Worm (Caenorhabditis elegans) whole organism, mixed stage, embryonic: ENCODE measurements around the gene F41H8.1.
"Not testable (repeated sequence)": the region's sequence is repeated elsewhere in the genome, so short reads cannot be mapped to it uniquely, and the experiment has no call there.

Source experiments
- M03D4.4 ChIP-seq: sonication (generic microtip); optimal IDR thresholded peaks from 2 replicates; lab custom pipeline; 2017; ENCODE audit warnings: mild to moderate bottlenecking, missing genetic modification characterization, missing compliant biosample characterization
- bed-3 ChIP-seq: fragments of 200-800 bp; sonication (Bioruptor generic); optimal IDR thresholded peaks from 3 replicates; lab custom pipeline; 2018; ENCODE audit warnings: mild to moderate bottlenecking, missing genetic modification characterization, moderate library complexity, missing compliant biosample characterization
- blmp-1 ChIP-seq: fragments of 150-350 bp; optimal IDR thresholded peaks from 2 replicates; lab custom pipeline; 2014; ENCODE audit warnings: missing biosample characterization, missing genetic modification characterization
- ceh-43 ChIP-seq: fragments of 200-800 bp; sonication (Bioruptor generic); optimal IDR thresholded peaks from 2 replicates; lab custom pipeline; 2018; ENCODE audit warnings: mild to moderate bottlenecking, missing genetic modification characterization, moderate library complexity, missing compliant biosample characterization
- ceh-83 ChIP-seq: fragments of 200-800 bp; sonication (Bioruptor generic); optimal IDR thresholded peaks from 2 replicates; lab custom pipeline; 2018; ENCODE audit warnings: mild to moderate bottlenecking, missing genetic modification characterization, missing compliant biosample characterization
- drap-1 ChIP-seq: fragments of 200-800 bp; sonication (Bioruptor generic); optimal IDR thresholded peaks from 3 replicates; lab custom pipeline; 2018; ENCODE audit warnings: mild to moderate bottlenecking, missing genetic modification characterization, missing compliant biosample characterization
- elt-1 ChIP-seq: sonication (generic microtip); optimal IDR thresholded peaks from 2 replicates; lab custom pipeline; 2017; ENCODE audit warnings: missing genetic modification characterization, mild to moderate bottlenecking, missing compliant biosample characterization, antibody characterized with exemption, moderate library complexity, borderline replicate concordance; ENCODE audit not compliant: insufficient read depth
- elt-3 ChIP-seq: fragments of 150-350 bp; optimal IDR thresholded peaks from 2 replicates; lab custom pipeline; 2014; ENCODE audit warnings: missing biosample characterization, missing genetic modification characterization
- ham-2 ChIP-seq: fragments of 200-800 bp; sonication (Bioruptor generic); optimal IDR thresholded peaks from 2 replicates; lab custom pipeline; 2018; ENCODE audit warnings: mild to moderate bottlenecking, missing genetic modification characterization, missing compliant biosample characterization
- hlh-1 ChIP-seq: fragments of 150-350 bp; optimal IDR thresholded peaks from 2 replicates; lab custom pipeline; 2014; ENCODE audit warnings: missing biosample characterization, missing genetic modification reagents, missing genetic modification characterization
- lin-13 ChIP-seq: fragments of 150-350 bp; optimal IDR thresholded peaks from 2 replicates; lab custom pipeline; 2014; ENCODE audit warnings: missing biosample characterization, missing genetic modification characterization
- lin-32 ChIP-seq: fragments of 200-800 bp; sonication (Bioruptor generic); optimal IDR thresholded peaks from 2 replicates; lab custom pipeline; 2018; ENCODE audit warnings: mild to moderate bottlenecking, missing genetic modification characterization, missing compliant biosample characterization
- lsy-2 ChIP-seq: fragments of 150-350 bp; optimal IDR thresholded peaks from 2 replicates; lab custom pipeline; 2014; ENCODE audit warnings: missing biosample characterization, missing genetic modification characterization
- mab-5 ChIP-seq: fragments of 150-350 bp; optimal IDR thresholded peaks from 2 replicates; lab custom pipeline; 2014; ENCODE audit warnings: missing biosample characterization, missing genetic modification characterization
- mep-1 ChIP-seq: fragments of 150-350 bp; optimal IDR thresholded peaks from 2 replicates; lab custom pipeline; 2017; ENCODE audit warnings: missing biosample characterization, missing genetic modification reagents, missing genetic modification characterization, inconsistent platforms
- mls-2 ChIP-seq: sonication (generic microtip); optimal IDR thresholded peaks from 2 replicates; lab custom pipeline; 2016; ENCODE audit warnings: mild to moderate bottlenecking, missing genetic modification characterization, moderate library complexity, missing compliant biosample characterization
- nhr-12 ChIP-seq: fragments of 150-350 bp; optimal IDR thresholded peaks from 2 replicates; lab custom pipeline; 2014; ENCODE audit warnings: missing biosample characterization, missing genetic modification characterization
- nhr-2 ChIP-seq: fragments of 150-350 bp; optimal IDR thresholded peaks from 2 replicates; lab custom pipeline; 2014; ENCODE audit warnings: missing biosample characterization, missing genetic modification characterization
- nhr-237 ChIP-seq: fragments of 150-350 bp; optimal IDR thresholded peaks from 2 replicates; lab custom pipeline; 2014; ENCODE audit warnings: missing biosample characterization, missing genetic modification characterization
- nhr-76 ChIP-seq: sonication (generic microtip); optimal IDR thresholded peaks from 2 replicates; lab custom pipeline; 2017; ENCODE audit warnings: missing biosample characterization, missing genetic modification characterization
- pha-4 ChIP-seq: fragments of 150-350 bp; optimal IDR thresholded peaks from 2 replicates; lab custom pipeline; 2018; ENCODE audit warnings: missing biosample characterization, missing genetic modification reagents, missing genetic modification characterization
- sem-2 ChIP-seq: fragments of 200-800 bp; sonication (Bioruptor generic); optimal IDR thresholded peaks from 2 replicates; lab custom pipeline; 2018; ENCODE audit warnings: mild to moderate bottlenecking, missing genetic modification characterization, missing compliant biosample characterization
- snpc-4 ChIP-seq: fragments of 150-350 bp; optimal IDR thresholded peaks from 2 replicates; lab custom pipeline; 2014; ENCODE audit warnings: missing biosample characterization, missing genetic modification characterization
- sptf-1 ChIP-seq: sonication (generic microtip); optimal IDR thresholded peaks from 2 replicates; lab custom pipeline; 2017; ENCODE audit warnings: mild to moderate bottlenecking, missing genetic modification characterization, moderate library complexity, missing compliant biosample characterization
- tbx-8 ChIP-seq: fragments of 200-800 bp; sonication (Bioruptor generic); optimal IDR thresholded peaks from 2 replicates; lab custom pipeline; 2018; ENCODE audit warnings: mild to moderate bottlenecking, missing genetic modification characterization, moderate library complexity, missing compliant biosample characterization
- unc-120 ChIP-seq: sonication (generic microtip); optimal IDR thresholded peaks from 2 replicates; lab custom pipeline; 2017; ENCODE audit warnings: missing genetic modification characterization, missing compliant biosample characterization; ENCODE audit not compliant: poor library complexity, severe bottlenecking
- unc-62 ChIP-seq: fragments of 150-350 bp; optimal IDR thresholded peaks from 2 replicates; lab custom pipeline; 2014; ENCODE audit warnings: missing biosample characterization, missing genetic modification reagents, missing genetic modification characterization
- zip-8 ChIP-seq: fragments of 150-350 bp; optimal IDR thresholded peaks from 2 replicates; lab custom pipeline; 2014; ENCODE audit warnings: missing biosample characterization, missing genetic modification characterization
- ztf-11 ChIP-seq: fragments of 150-350 bp; optimal IDR thresholded peaks from 2 replicates; lab custom pipeline; 2014; ENCODE audit warnings: missing biosample characterization, missing genetic modification characterization

The F41H8.1 gene

ce11 chrV:817182-817581, 16.3 kb upstream of the F41H8.1 start, which contains the start of gene R13D11.1:
Gene R13D11.1, plus strand, starts transcription at chrV:817482.
- TF ChIP-seq sptf-1 (tag; lab: Kevin White, UChicago) = no peak
- no peak for TF ChIP-seq pha-4
- no peak for TF ChIP-seq bed-3 (GFP tag; lab: Kevin White, UChicago)
- no peak for TF ChIP-seq unc-120 (tag; lab: Kevin White, UChicago)

ce11 chrV:820629-821028, 12.8 kb upstream of the F41H8.1 start, which contains the start of gene srx-32:
Gene srx-32, minus strand, starts transcription at chrV:820729.
- not testable (repeated sequence) for TF ChIP-seq nhr-12; unc-120 (tag; lab: Kevin White, UChicago); bed-3 (GFP tag; lab: Kevin White, UChicago)
- TF ChIP-seq, all 35 proteins: peak for 0; not testable (repeated sequence) for 35

DNA sequence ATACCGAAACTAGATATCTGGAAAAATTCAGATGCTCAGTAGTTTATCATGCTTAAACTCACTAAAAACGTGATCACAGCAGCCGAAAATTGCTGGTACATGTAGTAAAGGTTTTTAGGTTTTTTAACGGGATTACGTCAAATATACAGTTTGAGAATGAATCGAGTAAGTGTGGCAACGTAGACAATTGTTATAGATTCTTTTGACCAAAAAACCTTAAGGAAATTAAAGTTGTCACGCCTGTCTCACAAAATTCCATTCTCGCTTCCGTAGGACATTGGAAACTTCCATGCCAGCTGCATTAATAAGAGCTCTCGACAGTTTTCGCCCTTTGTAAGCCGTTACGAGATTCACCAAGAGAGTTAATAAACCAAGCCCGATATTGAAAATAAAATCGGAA, 10.5 kb upstream of the F41H8.1 start, which contains the start of gene srx-31:
Gene srx-31 (minus strand): TSS at position 101 of the 400 bp plus-strand sequence.
- not testable (repeated sequence) for TF ChIP-seq nhr-237 (tag; lab: Kevin White, UChicago); zip-8; mab-5

DNA sequence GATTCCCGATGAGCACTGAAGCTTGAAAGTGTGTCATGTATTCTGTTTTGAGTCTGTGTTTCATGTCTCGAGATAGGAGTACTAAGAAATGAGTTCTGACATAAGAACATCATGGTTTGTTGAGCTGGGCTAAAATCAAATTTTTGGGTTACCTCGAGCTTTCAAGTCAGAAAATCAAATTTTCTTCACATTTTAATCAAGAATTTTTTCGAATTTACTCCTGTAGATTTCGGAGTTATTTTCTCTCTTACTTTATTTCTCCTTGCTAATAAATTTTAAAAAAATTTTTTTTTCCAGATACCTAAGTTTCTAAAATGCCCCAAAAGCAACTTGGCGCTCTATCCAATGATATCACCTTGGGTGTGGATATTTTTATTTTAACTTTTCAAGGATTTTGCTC, 7.4 kb upstream of the F41H8.1 start, which contains the start of gene F41H8.2:
Gene F41H8.2 (plus strand): TSS at position 301 of the 400 bp plus-strand sequence.
- TF ChIP-seq mep-1 (tag; lab: Kevin White, UChicago) (no peak), bed-3 (GFP tag; lab: Kevin White, UChicago) (no peak), unc-62 (GFP tag; lab: Kevin White, UChicago) (no peak), nhr-237 (tag; lab: Kevin White, UChicago) (no peak), snpc-4 (no peak), sem-2 (GFP tag; lab: Kevin White, UChicago) (no peak), tbx-8 (GFP tag; lab: Kevin White, UChicago) (no peak), blmp-1 (tag; lab: Kevin White, UChicago) (no peak), elt-1 (tag; lab: Kevin White, UChicago) (no peak), nhr-12 (no peak), sptf-1 (tag; lab: Kevin White, UChicago) (no peak), ceh-83 (GFP tag; lab: Kevin White, UChicago) (no peak), drap-1 (no peak), ceh-43 (no peak)

- not testable (repeated sequence) for TF ChIP-seq elt-3; blmp-1 (tag; lab: Kevin White, UChicago); ham-2 (GFP tag; lab: Kevin White, UChicago)
- TF ChIP-seq, all 35 proteins: peak for 0; not testable (repeated sequence) for 35
These were observed 5.6 kb downstream of the F41H8.1 start, which contains the start of the genes K09C6.7 and K09C6.10 for ce11 chrV:838984-839471. Gene K09C6.7, minus strand, starts transcription at chrV:839084. Gene K09C6.10, plus strand, starts transcription at chrV:839421.

DNA sequence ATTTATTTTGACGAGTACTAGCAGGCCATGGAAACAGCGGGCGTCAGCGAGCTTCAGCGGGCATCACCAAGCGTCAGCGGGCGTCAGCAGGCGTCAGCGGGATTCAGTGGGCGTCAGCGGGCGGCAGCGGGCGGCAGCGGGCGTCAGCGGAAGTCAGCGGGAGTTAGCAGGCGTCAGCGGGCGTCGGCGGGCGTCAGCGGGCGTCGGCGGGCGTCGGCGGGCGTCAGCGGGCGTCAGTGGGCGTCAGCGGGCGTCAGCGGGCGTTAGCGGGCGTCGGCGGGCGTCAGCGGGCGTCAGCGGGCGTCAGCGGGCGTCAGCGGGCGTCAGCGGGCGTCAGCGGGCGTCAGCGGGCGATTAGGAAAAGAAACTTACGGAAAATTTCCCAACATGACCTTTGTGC, 9.1 kb downstream of the F41H8.1 start:
- TF ChIP-seq mab-5 = no peak
- TF ChIP-seq nhr-76 = no peak
- no peak for TF ChIP-seq zip-8
- TF ChIP-seq drap-1 = no peak
- no peak for TF ChIP-seq sem-2 (GFP tag; lab: Kevin White, UChicago)
- no peak for TF ChIP-seq unc-62 (GFP tag; lab: Kevin White, UChicago)
- no peak for TF ChIP-seq sptf-1 (tag; lab: Kevin White, UChicago)
- no peak for TF ChIP-seq elt-3
- TF ChIP-seq lsy-2 = no peak
- TF ChIP-seq M03D4.4 (tag; lab: Kevin White, UChicago) = no peak
- no peak for TF ChIP-seq ztf-11 (tag; lab: Kevin White, UChicago)
- no peak for TF ChIP-seq mls-2 (tag; lab: Kevin White, UChicago)
- TF ChIP-seq hlh-1 (tag; lab: Kevin White, UChicago) = no peak
- TF ChIP-seq bed-3 (GFP tag; lab: Kevin White, UChicago) = no peak
- no peak for TF ChIP-seq lin-32 (GFP tag; lab: Kevin White, UChicago)
- TF ChIP-seq tbx-8 (GFP tag; lab: Kevin White, UChicago) = no peak
- no peak for TF ChIP-seq nhr-12
- no peak for TF ChIP-seq lin-13 (tag; lab: Kevin White, UChicago)
- TF ChIP-seq mep-1 (tag; lab: Kevin White, UChicago) = no peak
- no peak for TF ChIP-seq nhr-2 (tag; lab: Kevin White, UChicago)
